Fruit fly (Drosophila melanogaster) whole organism, embryonic: ENCODE results near the gene cwo.
A peak's percentile ranks its signal among the peaks of the same experiment; 100 is the strongest.

Source experiments
- Ada2b ChIP-seq: fragments of 200-800 bp; sonication (Bioruptor generic); IDR thresholded peaks from 2 replicates; pipeline ENCODE4 v1.3.6; 2022; ENCODE audit warnings: missing biosample characterization, missing genetic modification characterization
- B-H2 ChIP-seq: fragments of 200-800 bp; sonication (Bioruptor generic); optimal IDR thresholded peaks from 2 replicates; lab custom pipeline; 2018; ENCODE audit warnings: missing biosample characterization, mild to moderate bottlenecking, missing genetic modification characterization
- BEAF-32 ChIP-seq: fragments of 200-800 bp; sonication (Bioruptor generic); optimal IDR thresholded peaks from 3 replicates; lab custom pipeline; 2017; ENCODE audit warnings: missing biosample characterization, missing genetic modification characterization, mild to moderate bottlenecking, moderate library complexity, missing genetic modification reagents
- Bgb ChIP-seq: fragments of 200-800 bp; sonication (Bioruptor generic); IDR thresholded peaks from 2 replicates; pipeline ENCODE4 v1.3.6; 2022; ENCODE audit warnings: missing biosample characterization, missing genetic modification characterization; ENCODE audit not compliant: partially characterized antibody
- C15 ChIP-seq: fragments of 200-800 bp; sonication (Bioruptor generic); IDR thresholded peaks from 3 replicates; pipeline ENCODE4 v1.3.6; 2022; ENCODE audit warnings: missing biosample characterization, missing genetic modification characterization
- CG10267 ChIP-seq: fragments of 200-800 bp; sonication (Bioruptor generic); optimal IDR thresholded peaks from 2 replicates; lab custom pipeline; 2018; ENCODE audit warnings: missing biosample characterization, mild to moderate bottlenecking, missing genetic modification characterization, moderate library complexity
- CG10431 ChIP-seq: fragments of 200-800 bp; sonication (Bioruptor generic); optimal IDR thresholded peaks from 3 replicates; lab custom pipeline; 2018; ENCODE audit warnings: missing biosample characterization, mild to moderate bottlenecking, missing genetic modification characterization
- CG13287 ChIP-seq: fragments of 200-800 bp; sonication (Bioruptor generic); IDR thresholded peaks from 2 replicates; pipeline ENCODE4 v1.3.6; 2022; ENCODE audit warnings: missing biosample characterization, missing genetic modification characterization; ENCODE audit not compliant: partially characterized antibody
- CG14667 ChIP-seq: fragments of 200-800 bp; sonication (Bioruptor generic); IDR thresholded peaks from 2 replicates; pipeline ENCODE4 v1.3.6; 2022; ENCODE audit warnings: missing biosample characterization, missing genetic modification characterization
- CG15601 ChIP-seq: fragments of 200-800 bp; sonication (Bioruptor generic); optimal IDR thresholded peaks from 3 replicates; lab custom pipeline; 2019; ENCODE audit warnings: missing biosample characterization, mild to moderate bottlenecking, missing genetic modification characterization, moderate library complexity
- CG17328 ChIP-seq: fragments of 200-800 bp; sonication (Bioruptor generic); IDR thresholded peaks from 2 replicates; pipeline ENCODE4 v1.3.6; 2022; ENCODE audit warnings: missing biosample characterization, missing genetic modification characterization
- CG18011 ChIP-seq: fragments of 200-800 bp; sonication (Bioruptor generic); optimal IDR thresholded peaks from 2 replicates; lab custom pipeline; 2017; ENCODE audit warnings: missing biosample characterization, missing genetic modification characterization, mild to moderate bottlenecking, moderate library complexity, missing genotype
- CG2889 ChIP-seq: fragments of 200-800 bp; sonication (Bioruptor generic); IDR thresholded peaks from 3 replicates; pipeline ENCODE4 v1.3.6; 2022; ENCODE audit warnings: missing biosample characterization, missing genetic modification characterization
- CG30431 ChIP-seq: fragments of 200-800 bp; sonication (Bioruptor generic); optimal IDR thresholded peaks from 2 replicates; lab custom pipeline; 2017; ENCODE audit warnings: missing biosample characterization, missing genetic modification characterization
- CG31224 ChIP-seq: fragments of 200-800 bp; sonication (Bioruptor generic); IDR thresholded peaks from 2 replicates; pipeline ENCODE4 v1.3.6; 2022; ENCODE audit warnings: missing biosample characterization, missing genetic modification characterization
- CG3995 ChIP-seq: fragments of 200-800 bp; sonication (Bioruptor generic); optimal IDR thresholded peaks from 3 replicates; lab custom pipeline; 2016; ENCODE audit warnings: missing biosample characterization, missing genetic modification characterization
- CG5245 ChIP-seq: fragments of 200-800 bp; sonication (Bioruptor generic); optimal IDR thresholded peaks from 3 replicates; lab custom pipeline; 2016; ENCODE audit warnings: missing biosample characterization, missing genetic modification characterization
- CG8944 ChIP-seq: fragments of 200-800 bp; sonication (Bioruptor generic); optimal IDR thresholded peaks from 3 replicates; lab custom pipeline; 2016; ENCODE audit warnings: missing biosample characterization, missing genetic modification characterization
- CG9215 ChIP-seq: fragments of 200-800 bp; sonication (Bioruptor generic); IDR thresholded peaks from 2 replicates; pipeline ENCODE4 v1.3.6; 2022; ENCODE audit warnings: missing biosample characterization, missing genetic modification characterization
- CG9932 ChIP-seq: fragments of 200-800 bp; sonication (Bioruptor generic); IDR thresholded peaks from 2 replicates; pipeline ENCODE4 v1.3.6; 2022; ENCODE audit warnings: missing biosample characterization, missing genetic modification characterization
- CrebB ChIP-seq: fragments of 200-800 bp; sonication (Bioruptor generic); optimal IDR thresholded peaks from 3 replicates; lab custom pipeline; 2018; ENCODE audit warnings: missing biosample characterization, mild to moderate bottlenecking, missing genetic modification characterization
- Doc3 ChIP-seq: fragments of 200-800 bp; sonication (Bioruptor generic); IDR thresholded peaks from 3 replicates; pipeline ENCODE4 v1.3.6; 2022; ENCODE audit warnings: missing biosample characterization, missing genetic modification characterization; ENCODE audit not compliant: partially characterized antibody
- Lim3 ChIP-seq: fragments of 200-800 bp; sonication (Bioruptor generic); IDR thresholded peaks from 2 replicates; pipeline ENCODE4 v1.3.6; 2022; ENCODE audit warnings: missing biosample characterization, missing genetic modification characterization
- MBD-R2 ChIP-seq: fragments of 200-800 bp; sonication (Bioruptor generic); IDR thresholded peaks from 2 replicates; pipeline ENCODE4 v1.3.6; 2022; ENCODE audit warnings: missing biosample characterization, missing genetic modification characterization
- NK7.1 ChIP-seq: fragments of 200-800 bp; sonication (Bioruptor generic); optimal IDR thresholded peaks from 3 replicates; lab custom pipeline; 2016; ENCODE audit warnings: missing biosample characterization, missing genetic modification characterization
- Optix ChIP-seq: fragments of 200-800 bp; sonication (Bioruptor generic); IDR thresholded peaks from 3 replicates; pipeline ENCODE4 v1.3.6; 2022; ENCODE audit warnings: missing biosample characterization, missing genetic modification characterization
- Ptx1 ChIP-seq: fragments of 200-800 bp; sonication (Bioruptor generic); IDR thresholded peaks from 2 replicates; pipeline ENCODE4 v1.3.6; 2022; ENCODE audit warnings: missing biosample characterization, missing genetic modification characterization
- Taf1 ChIP-seq: fragments of 200-800 bp; sonication (Bioruptor generic); IDR thresholded peaks from 2 replicates; pipeline ENCODE4 v1.3.6; 2022; ENCODE audit warnings: missing biosample characterization, missing genetic modification characterization
- Xrp1 ChIP-seq: fragments of 200-800 bp; sonication (Bioruptor generic); IDR thresholded peaks from 2 replicates; pipeline ENCODE4 v1.3.6; 2022; ENCODE audit warnings: missing biosample characterization, missing genetic modification characterization
- chn ChIP-seq: fragments of 200-800 bp; sonication (Bioruptor generic); optimal IDR thresholded peaks from 2 replicates; lab custom pipeline; 2016; ENCODE audit warnings: missing biosample characterization, missing genetic modification characterization
- cwo ChIP-seq: fragments of 200-800 bp; sonication (Bioruptor generic); optimal IDR thresholded peaks from 3 replicates; lab custom pipeline; 2017; ENCODE audit warnings: missing biosample characterization, missing genetic modification characterization, mild to moderate bottlenecking, moderate library complexity, missing genetic modification reagents
- esg ChIP-seq: fragments of 200-800 bp; sonication (Bioruptor generic); conservative IDR thresholded peaks from 2 replicates; pipeline ENCODE4 v1.3.6; 2022; ENCODE audit warnings: missing biosample characterization, missing genetic modification characterization
- ftz-f1 ChIP-seq: fragments of 200-800 bp; sonication (Bioruptor generic); optimal IDR thresholded peaks from 2 replicates; lab custom pipeline; 2016; ENCODE audit warnings: missing biosample characterization, missing genetic modification characterization
- fu2 ChIP-seq: fragments of 200-800 bp; sonication (Bioruptor generic); optimal IDR thresholded peaks from 2 replicates; lab custom pipeline; 2016; ENCODE audit warnings: missing biosample characterization, missing genetic modification characterization
- insv ChIP-seq, 2 experiments: fragments of 200-800 bp; sonication (Bioruptor generic); optimal IDR thresholded peaks; 3 replicates each; lab custom pipeline; 2016 to 2018; ENCODE audit warnings: missing biosample characterization in 2 of 2, missing genetic modification characterization in 2 of 2
- jigr1 ChIP-seq: fragments of 200-800 bp; sonication (Bioruptor generic); IDR thresholded peaks from 3 replicates; pipeline ENCODE4 v1.3.6; 2022; ENCODE audit warnings: missing biosample characterization, missing genetic modification characterization
- ken ChIP-seq: fragments of 200-800 bp; sonication (Bioruptor generic); IDR thresholded peaks from 3 replicates; pipeline ENCODE4 v1.3.6; 2022; ENCODE audit warnings: missing biosample characterization, missing genetic modification characterization
- mam ChIP-seq: fragments of 200-800 bp; sonication (Bioruptor generic); optimal IDR thresholded peaks from 3 replicates; lab custom pipeline; 2016; ENCODE audit warnings: missing biosample characterization, missing genetic modification characterization
- mld ChIP-seq: fragments of 200-800 bp; sonication (Bioruptor generic); IDR thresholded peaks from 3 replicates; pipeline ENCODE4 v1.3.6; 2022; ENCODE audit warnings: missing biosample characterization, missing genetic modification characterization; ENCODE audit not compliant: partially characterized antibody
- pan ChIP-seq, 4 experiments: fragments of >200 bp in 3 of 4; fragments of 200-800 bp in 1 of 4; sonication (Bioruptor generic) in 1 of 4; optimal IDR thresholded peaks in 3 of 4; IDR thresholded peaks in 1 of 4; 2 replicates each; pipeline versions ENCODE4 v1.3.6 to Lab custom; 2017 to 2022; ENCODE audit warnings: missing biosample characterization in 2 of 4, missing genetic modification characterization in 2 of 4, mixed read lengths in 1 of 4
- pnt ChIP-seq: fragments of 200-800 bp; sonication (Bioruptor generic); optimal IDR thresholded peaks from 3 replicates; lab custom pipeline; 2016; ENCODE audit warnings: missing biosample characterization, missing genetic modification characterization
- prd ChIP-seq, 3 experiments: fragments of >200 bp in 2 of 3; fragments of 200-800 bp in 1 of 3; sonication (Bioruptor generic) in 1 of 3; optimal IDR thresholded peaks in 2 of 3; IDR thresholded peaks in 1 of 3; 2 replicates in 2 of 3; 3 replicates in 1 of 3; pipeline versions ENCODE4 v1.3.6 to Lab custom; 2017 to 2022; ENCODE audit warnings: missing biosample characterization in 1 of 3, missing genetic modification characterization in 1 of 3
- run ChIP-seq: fragments of 200-800 bp; sonication (Bioruptor generic); optimal IDR thresholded peaks from 3 replicates; lab custom pipeline; 2018; ENCODE audit warnings: missing biosample characterization, mild to moderate bottlenecking, missing genetic modification characterization
- stwl ChIP-seq: fragments of 200-800 bp; sonication (Bioruptor generic); optimal IDR thresholded peaks from 3 replicates; lab custom pipeline; 2018; ENCODE audit warnings: missing biosample characterization, mild to moderate bottlenecking, missing genetic modification characterization, moderate library complexity
- tgo ChIP-seq: fragments of 200-800 bp; sonication (Bioruptor generic); IDR thresholded peaks from 3 replicates; pipeline ENCODE4 v1.3.6; 2022; ENCODE audit warnings: missing biosample characterization, missing genetic modification characterization
- ttk ChIP-seq: fragments of 200-800 bp; sonication (Bioruptor generic); IDR thresholded peaks from 2 replicates; pipeline ENCODE4 v2.1.2; 2022; ENCODE audit warnings: missing biosample characterization, missing genetic modification characterization
- z ChIP-seq: fragments of 200-800 bp; sonication (Bioruptor generic); IDR thresholded peaks from 3 replicates; pipeline ENCODE4 v1.3.6; 2022; ENCODE audit warnings: missing biosample characterization, missing genetic modification characterization
- zfh2 ChIP-seq: fragments of 200-800 bp; sonication (Bioruptor generic); optimal IDR thresholded peaks from 2 replicates; lab custom pipeline; 2016; ENCODE audit warnings: missing biosample characterization, missing genetic modification characterization

The cwo gene

DNA sequence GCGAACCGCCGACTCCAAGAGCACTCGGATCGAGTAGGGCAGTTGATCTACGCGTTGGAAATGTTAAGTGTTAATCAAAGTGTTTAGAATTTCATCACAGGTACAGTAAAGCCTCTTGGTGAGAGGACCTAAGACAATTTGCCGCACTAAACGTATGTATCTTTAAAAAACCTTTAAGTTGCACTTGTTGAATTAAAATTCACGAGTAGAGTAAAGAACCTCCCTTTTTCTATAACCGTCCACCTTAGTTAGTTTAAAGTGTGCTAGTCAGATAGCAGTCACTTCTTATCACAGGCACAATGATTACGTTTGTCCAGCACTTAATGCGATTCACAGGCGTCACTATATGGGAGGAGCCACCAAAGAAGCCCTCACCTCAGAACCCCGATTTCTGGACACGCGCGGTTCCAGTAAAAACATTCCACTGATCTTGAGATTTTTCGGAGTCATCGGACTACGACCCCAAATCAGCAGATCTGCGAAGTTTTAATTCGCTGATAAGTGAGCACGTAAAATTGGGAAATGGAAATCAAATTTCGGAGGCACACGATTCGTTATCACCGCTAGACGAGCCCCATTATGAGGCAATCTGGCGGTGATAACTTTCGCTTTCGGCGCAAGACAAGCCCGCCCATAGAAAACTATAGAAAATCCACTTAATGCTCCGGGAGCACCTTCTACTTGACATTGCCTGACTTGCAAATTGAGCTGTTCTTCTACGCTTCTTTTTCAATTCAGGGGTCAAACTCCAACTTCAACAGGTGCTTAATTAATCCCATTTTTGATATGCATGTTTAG, 23.9 kb downstream of the cwo start (continued):
- TF ChIP-seq esg (GFP tag; lab: Robert Waterston, UW), result no peak
- TF ChIP-seq tgo (GFP tag; lab: Robert Waterston, UW), result peak; percentile 64; the same call in 1 of the 3 replicates
- no peak for TF ChIP-seq CG10267
- TF ChIP-seq CG8944 (GFP tag; lab: Kevin White, UChicago), result no peak
- peak; percentile 84 for TF ChIP-seq Taf1 (GFP tag; lab: Robert Waterston, UW)
- TF ChIP-seq CG13287 (GFP tag; lab: Robert Waterston, UW), result no peak
- peak; percentile 34; the same call in 1 of the 2 replicates for TF ChIP-seq MBD-R2 (GFP tag; lab: Robert Waterston, UW)
- no peak for TF ChIP-seq ftz-f1 (GFP tag; lab: Kevin White, UChicago)
- TF ChIP-seq CrebB (tag; lab: Kevin White, UChicago), result no peak
- TF ChIP-seq CG5245 (GFP tag; lab: Kevin White, UChicago), result peak; percentile 13
- TF ChIP-seq zfh2, result peak; percentile 52
- 0 out of 3 replicates have a peak, but pooled peaks have one; percentile 51 for TF ChIP-seq ken (GFP tag; lab: Robert Waterston, UW)
- TF ChIP-seq CG18011 (GFP tag; lab: Kevin White, UChicago), result no peak
- TF ChIP-seq Lim3 (GFP tag; lab: Robert Waterston, UW), result no peak
- TF ChIP-seq cwo, result peak; percentile 91
- TF ChIP-seq Doc3, result no peak
- no peak for TF ChIP-seq fu2 (GFP tag; lab: Kevin White, UChicago)
- TF ChIP-seq CG31224 (GFP tag; lab: Robert Waterston, UW), result peak; percentile 57; the same call in 1 of the 2 replicates
- TF ChIP-seq mam, result peak; percentile 70
- no peak for TF ChIP-seq jigr1 (GFP tag; lab: Robert Waterston, UW)
- TF ChIP-seq Bgb, result no peak
- TF ChIP-seq mld, result no peak
- TF ChIP-seq run (tag; lab: Kevin White, UChicago), result no peak
- peak; percentile 72 for TF ChIP-seq Ptx1 (GFP tag; lab: Robert Waterston, UW)
- TF ChIP-seq pan (optimal IDR thresholded peaks at IDR 0.05; lab: Kevin White, UChicago), result no peak
- peak in 1 of 2 experiments; percentile 55 for TF ChIP-seq pan (GFP tag; optimal IDR thresholded peaks at IDR 0.05 in 1 of 2, IDR thresholded peaks at IDR 0.05 in 1 of 2)
- no peak for TF ChIP-seq BEAF-32 (GFP tag; lab: Kevin White, UChicago)
- peak; percentile 35; the same call in 1 of the 2 replicates for TF ChIP-seq CG14667 (GFP tag; lab: Robert Waterston, UW)
- no peak for TF ChIP-seq chn
- peak; percentile 48 for TF ChIP-seq CG3995
- TF ChIP-seq CG15601 (tag; lab: Kevin White, UChicago), result no peak
- no peak for TF ChIP-seq CG17328
- TF ChIP-seq C15 (GFP tag; lab: Robert Waterston, UW), result peak; percentile 60; the same call in 1 of the 3 replicates
- TF ChIP-seq Ada2b (GFP tag; lab: Robert Waterston, UW), result no peak
- no peak for TF ChIP-seq CG2889 (GFP tag; lab: Robert Waterston, UW)
- TF ChIP-seq insv (GFP tag; optimal IDR thresholded peaks at IDR 0.05; lab: Kevin White, UChicago), result no peak
- peak; percentile 42 for TF ChIP-seq CG9932
- no peak for TF ChIP-seq prd (optimal IDR thresholded peaks at IDR 0.05; lab: Kevin White, UChicago)
- TF ChIP-seq prd (GFP tag; IDR thresholded peaks at IDR 0.05; lab: Robert Waterston, UW), result peak; percentile 55; the same call in 2 of the 3 replicates
- peak; percentile 19 for TF ChIP-seq pnt (GFP tag; lab: Kevin White, UChicago)
- no peak for TF ChIP-seq Optix (GFP tag; lab: Robert Waterston, UW)
- TF ChIP-seq CG9215 (GFP tag; lab: Robert Waterston, UW), result peak; percentile 40; the same call in 1 of the 2 replicates
- no peak for TF ChIP-seq B-H2 (GFP tag; lab: Kevin White, UChicago)
- no peak for TF ChIP-seq NK7.1 (GFP tag; lab: Kevin White, UChicago)
- no peak for TF ChIP-seq CG30431 (GFP tag; lab: Kevin White, UChicago)
- no peak for TF ChIP-seq CG10431 (GFP tag; lab: Kevin White, UChicago)
- TF ChIP-seq z (GFP tag; lab: Robert Waterston, UW), result no peak
- TF ChIP-seq ttk, result peak; percentile 71
- peak; percentile 50 for TF ChIP-seq Xrp1
- no peak for TF ChIP-seq stwl (tag; lab: Kevin White, UChicago)
